Worm (Caenorhabditis elegans): ENCODE results near the gene C46E10.8.

DNA sequence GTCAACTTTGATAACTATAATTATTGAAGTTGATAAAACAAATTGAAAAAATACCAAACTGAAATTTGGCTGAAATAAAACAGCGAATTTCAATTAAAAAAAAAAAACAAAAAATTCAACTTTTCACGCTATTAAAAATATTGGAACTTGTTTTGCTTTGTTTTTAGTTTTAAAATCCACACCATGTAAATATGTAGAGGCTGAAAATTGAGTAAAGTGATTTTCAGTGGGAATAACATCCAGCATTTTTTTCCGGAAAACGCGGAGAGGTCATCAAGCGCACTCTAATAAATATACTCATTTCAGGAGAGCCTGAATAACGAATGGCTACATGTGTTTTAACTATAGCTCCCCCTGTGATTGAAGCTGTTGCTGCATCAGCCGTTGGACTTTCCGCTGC lies 25.7 kb upstream of the C46E10.8 start, which contains the start of gene rcd-1:
- TF ChIP-seq ama-1 (optimal IDR thresholded peaks at IDR 0.05) (no peak), madf-5 (GFP tag; IDR thresholded peaks at IDR 0.05) (no peak)

Measured in whole organism, L4 larva.